Fruit fly (Drosophila melanogaster): ENCODE measurements around the gene Ork1.

The Ork1 gene

dm6 chrX:10846972-10847435 lies 44.0 kb downstream of the Ork1 start, which contains the start of gene sbr (continued):
- TF ChIP-seq dimm (GFP tag; IDR thresholded peaks at IDR 0.05) (no peak), insv (GFP tag; optimal IDR thresholded peaks at IDR 0.05) (no peak), CG11247 (GFP tag; IDR thresholded peaks at IDR 0.05) (no peak), D (optimal IDR thresholded peaks at IDR 0.05) (no peak), D (GFP tag; optimal IDR thresholded peaks at IDR 0.05) (no peak), ham (GFP tag; IDR thresholded peaks at IDR 0.05) (no peak), otp (GFP tag; IDR thresholded peaks at IDR 0.05) (no peak), CG17568 (GFP tag; optimal IDR thresholded peaks at IDR 0.05) (no peak), Oli (tag; optimal IDR thresholded peaks at IDR 0.05) (no peak), Aef1 (GFP tag; IDR thresholded peaks at IDR 0.05) (no peak), fd64A (GFP tag; optimal IDR thresholded peaks at IDR 0.05) (no peak), sqz (GFP tag; optimal IDR thresholded peaks at IDR 0.05) (no peak), Pdp1 (GFP tag; optimal IDR thresholded peaks at IDR 0.05) (peak in 1 of 2 experiments; percentile 8), CG15479 (GFP tag; optimal IDR thresholded peaks at IDR 0.05) (peak; percentile 18), scrt (GFP tag; optimal IDR thresholded peaks at IDR 0.05) (no peak), CG8924 (tag; optimal IDR thresholded peaks at IDR 0.05) (peak; percentile 19), TFAM (GFP tag; optimal IDR thresholded peaks at IDR 0.05) (no peak), zen2 (GFP tag; IDR thresholded peaks at IDR 0.05; ENCODE audit: partially characterized antibody) (peak; percentile 58; the same call in 1 of the 3 replicates), NfI (GFP tag; optimal IDR thresholded peaks at IDR 0.05) (no peak), CG5245 (GFP tag; optimal IDR thresholded peaks at IDR 0.05) (no peak), al (GFP tag; IDR thresholded peaks at IDR 0.05) (no peak), CG43689 (GFP tag; IDR thresholded peaks at IDR 0.05) (no peak), lab (GFP tag; optimal IDR thresholded peaks at IDR 0.05) (no peak), ash1 (GFP tag; optimal IDR thresholded peaks at IDR 0.05) (no peak), Jarid2 (GFP tag; optimal IDR thresholded peaks at IDR 0.05) (no peak), CG4328 (GFP tag; optimal IDR thresholded peaks at IDR 0.05) (no peak), CG33557 (GFP tag; optimal IDR thresholded peaks at IDR 0.05) (no peak), Bteb2 (GFP tag; optimal IDR thresholded peaks at IDR 0.05) (no peak), ro (GFP tag; IDR thresholded peaks at IDR 0.05) (no peak), sr (GFP tag; IDR thresholded peaks at IDR 0.05) (no peak), CG11696 (GFP tag; IDR thresholded peaks at IDR 0.05) (no peak), mirr (GFP tag; optimal IDR thresholded peaks at IDR 0.05) (no peak), CG7357 (GFP tag; IDR thresholded peaks at IDR 0.05) (no peak), Asciz (GFP tag; optimal IDR thresholded peaks at IDR 0.05) (no peak), CG6791 (GFP tag; IDR thresholded peaks at IDR 0.05; ENCODE audit: partially characterized antibody) (peak; percentile 72; the same call in 2 of the 3 replicates), Dip2 (GFP tag; IDR thresholded peaks at IDR 0.05) (no peak), Meics (GFP tag; optimal IDR thresholded peaks at IDR 0.05) (no peak), D19A (tag; optimal IDR thresholded peaks at IDR 0.05) (no peak), CG4424 (GFP tag; optimal IDR thresholded peaks at IDR 0.05) (no peak), CG10321 (GFP tag; IDR thresholded peaks at IDR 0.05) (no peak), ap (GFP tag; IDR thresholded peaks at IDR 0.05) (no peak), CG10366 (GFP tag; IDR thresholded peaks at IDR 0.05) (no peak), onecut (GFP tag; IDR thresholded peaks at IDR 0.05) (no peak), Ravus (GFP tag; IDR thresholded peaks at IDR 0.05) (no peak), Poxn (GFP tag; IDR thresholded peaks at IDR 0.05) (no peak), CG8388 (GFP tag; optimal IDR thresholded peaks at IDR 0.05) (no peak), sc (optimal IDR thresholded peaks at IDR 0.05) (no peak), sc (GFP tag; optimal IDR thresholded peaks at IDR 0.05) (no peak), CG31365 (tag; optimal IDR thresholded peaks at IDR 0.05) (no peak), org-1 (GFP tag; optimal IDR thresholded peaks at IDR 0.05) (no peak), CG4360 (GFP tag; IDR thresholded peaks at IDR 0.05) (no peak), wor (GFP tag; IDR thresholded peaks at IDR 0.05) (no peak)

Data from whole organism, embryonic.